Worm (Caenorhabditis elegans) whole organism, L1 larva: ENCODE measurements around the gene Y54G2A.16.

ENCODE experiments used
- C04F5.9 ChIP-seq: sonication (generic microtip); optimal IDR thresholded peaks from 2 replicates; lab custom pipeline; 2016; ENCODE audit warnings: missing genetic modification characterization, missing compliant biosample characterization
- C16A3.4 ChIP-seq: fragments of 150-350 bp; optimal IDR thresholded peaks from 2 replicates; lab custom pipeline; 2014; ENCODE audit warnings: missing biosample characterization, missing genetic modification characterization
- F16B12.6 ChIP-seq: fragments of 150-350 bp; optimal IDR thresholded peaks from 2 replicates; lab custom pipeline; 2014; ENCODE audit warnings: missing biosample characterization, missing genetic modification characterization
- Y116A8C.19 ChIP-seq: sonication (generic microtip); optimal IDR thresholded peaks from 2 replicates; lab custom pipeline; 2016; ENCODE audit warnings: missing compliant biosample characterization, missing genetic modification characterization, borderline replicate concordance
- aly-2 ChIP-seq: fragments of 150-350 bp; optimal IDR thresholded peaks from 2 replicates; lab custom pipeline; 2014; ENCODE audit warnings: missing biosample characterization, missing genetic modification characterization
- blmp-1 ChIP-seq: fragments of 150-350 bp; optimal IDR thresholded peaks from 2 replicates; lab custom pipeline; 2014; ENCODE audit warnings: missing biosample characterization, missing genetic modification characterization
- ceh-88 ChIP-seq: fragments of 200-800 bp; sonication (Bioruptor generic); IDR thresholded peaks from 2 replicates; pipeline ENCODE4 v1.3.6; 2022; ENCODE audit warnings: missing genetic modification characterization, missing compliant biosample characterization
- dpl-1 ChIP-seq, 3 experiments: fragments of 150-350 bp in 2 of 3; sonication (generic microtip) in 1 of 3; optimal IDR thresholded peaks; 2 replicates each; lab custom pipeline; 2014 to 2017; ENCODE audit warnings: missing biosample characterization in 3 of 3, missing genetic modification characterization in 3 of 3, missing genetic modification reagents in 3 of 3
- dsc-1 ChIP-seq: sonication (generic microtip); optimal IDR thresholded peaks from 2 replicates; lab custom pipeline; 2016; ENCODE audit warnings: mild to moderate bottlenecking, missing genetic modification characterization, missing compliant biosample characterization
- efl-1 ChIP-seq, 4 experiments: fragments of 150-350 bp; optimal IDR thresholded peaks in 3 of 4; peaks in 1 of 4; 1 replicate in 1 of 4; 2 replicates in 3 of 4; lab custom pipeline; 2014; ENCODE audit warnings: missing biosample characterization in 2 of 4, missing genetic modification characterization in 2 of 4, missing genetic modification reagents in 2 of 4
- egl-13 ChIP-seq: sonication (generic microtip); optimal IDR thresholded peaks from 2 replicates; lab custom pipeline; 2016; ENCODE audit warnings: missing genotype, missing genetic modification reagents, missing genetic modification characterization, missing compliant biosample characterization
- fkh-8 ChIP-seq: sonication (generic microtip); optimal IDR thresholded peaks from 2 replicates; lab custom pipeline; 2016; ENCODE audit warnings: mild to moderate bottlenecking, missing genetic modification characterization, missing compliant biosample characterization
- grh-1 ChIP-seq: fragments of 200-800 bp; sonication (Bioruptor generic); IDR thresholded peaks from 2 replicates; pipeline ENCODE4 v1.3.6; 2022; ENCODE audit warnings: missing genetic modification reagents, missing genetic modification characterization, missing compliant biosample characterization
- isw-1 ChIP-seq: fragments of 200-800 bp; sonication (Bioruptor generic); IDR thresholded peaks from 2 replicates; pipeline ENCODE4 v1.3.6; 2022; ENCODE audit warnings: missing genetic modification characterization, missing compliant biosample characterization
- lin-14 ChIP-seq: fragments of 200-800 bp; sonication (Bioruptor generic); optimal IDR thresholded peaks from 2 replicates; lab custom pipeline; 2018; ENCODE audit warnings: mild to moderate bottlenecking, missing genetic modification characterization, moderate library complexity, missing compliant biosample characterization
- lin-35 ChIP-seq, 2 experiments: fragments of 150-350 bp; optimal IDR thresholded peaks; 2 replicates each; lab custom pipeline; 2014; ENCODE audit warnings: missing biosample characterization in 2 of 2, missing genetic modification characterization in 2 of 2, missing genetic modification reagents in 2 of 2
- lir-3 ChIP-seq: sonication (generic microtip); optimal IDR thresholded peaks from 2 replicates; lab custom pipeline; 2016; ENCODE audit warnings: mild to moderate bottlenecking, missing genetic modification characterization, moderate library complexity, missing compliant biosample characterization; ENCODE audit not compliant: poor library complexity
- lsy-2 ChIP-seq, 2 experiments: fragments of 150-350 bp; optimal IDR thresholded peaks; 2 replicates each; lab custom pipeline; 2014; ENCODE audit warnings: missing biosample characterization in 2 of 2, missing genetic modification characterization in 2 of 2
- mab-9 ChIP-seq: fragments of 200-800 bp; sonication (Bioruptor generic); IDR thresholded peaks from 2 replicates; pipeline ENCODE4 v1.3.6; 2022; ENCODE audit warnings: missing genetic modification reagents, missing genetic modification characterization, missing compliant biosample characterization
- nhr-19 ChIP-seq: fragments of 200-800 bp; sonication (Bioruptor generic); conservative IDR thresholded peaks from 2 replicates; pipeline ENCODE4 v1.3.6; 2022; ENCODE audit warnings: missing genetic modification characterization, missing compliant biosample characterization
- nhr-20 ChIP-seq: sonication (generic microtip); optimal IDR thresholded peaks from 2 replicates; lab custom pipeline; 2016; ENCODE audit warnings: mild to moderate bottlenecking, missing genetic modification characterization, missing compliant biosample characterization
- nhr-237 ChIP-seq: fragments of 150-350 bp; optimal IDR thresholded peaks from 2 replicates; lab custom pipeline; 2014; ENCODE audit warnings: missing biosample characterization, missing genetic modification characterization
- nhr-47 ChIP-seq: sonication (generic microtip); optimal IDR thresholded peaks from 2 replicates; lab custom pipeline; 2016; ENCODE audit warnings: mild to moderate bottlenecking, missing genetic modification characterization, moderate library complexity, missing compliant biosample characterization
- nhr-71 ChIP-seq: sonication (generic microtip); optimal IDR thresholded peaks from 2 replicates; lab custom pipeline; 2016; ENCODE audit warnings: mild to moderate bottlenecking, missing genetic modification characterization, moderate library complexity, missing compliant biosample characterization
- nhr-85 ChIP-seq: sonication (generic microtip); peaks from one replicate; lab custom pipeline; 2016; ENCODE audit warnings: missing genetic modification characterization, inconsistent platforms, missing compliant biosample characterization
- nhr-90 ChIP-seq: sonication (generic microtip); optimal IDR thresholded peaks from 2 replicates; lab custom pipeline; 2016; ENCODE audit warnings: mild to moderate bottlenecking, missing genetic modification characterization, missing compliant biosample characterization; ENCODE audit not compliant: poor library complexity
- pqm-1 ChIP-seq: sonication (generic microtip); optimal IDR thresholded peaks from 3 replicates; lab custom pipeline; 2017; ENCODE audit warnings: missing biosample characterization, missing genetic modification characterization
- rnt-1 ChIP-seq: sonication (generic microtip); optimal IDR thresholded peaks from 2 replicates; lab custom pipeline; 2016; ENCODE audit warnings: mild to moderate bottlenecking, missing genetic modification characterization, moderate library complexity, missing compliant biosample characterization
- skn-1 ChIP-seq: fragments of 150-350 bp; optimal IDR thresholded peaks from 2 replicates; lab custom pipeline; 2014; ENCODE audit warnings: missing biosample characterization, missing genetic modification characterization
- snu-23 ChIP-seq: sonication (generic microtip); optimal IDR thresholded peaks from 2 replicates; lab custom pipeline; 2016; ENCODE audit warnings: missing genetic modification characterization, missing compliant biosample characterization
- swsn-7 ChIP-seq: sonication (generic microtip); optimal IDR thresholded peaks from 2 replicates; lab custom pipeline; 2016; ENCODE audit warnings: missing genetic modification characterization, missing compliant biosample characterization
- tbx-2 ChIP-seq: sonication (generic microtip); optimal IDR thresholded peaks from 2 replicates; lab custom pipeline; 2016; ENCODE audit warnings: missing genetic modification characterization, missing compliant biosample characterization
- unc-86 ChIP-seq: sonication (generic microtip); optimal IDR thresholded peaks from 2 replicates; lab custom pipeline; 2016; ENCODE audit warnings: missing genetic modification characterization, missing compliant biosample characterization
- xbp-1 ChIP-seq: sonication (generic microtip); optimal IDR thresholded peaks from 2 replicates; lab custom pipeline; 2016; ENCODE audit warnings: missing genetic modification characterization, missing compliant biosample characterization

Gene Y54G2A.16

ce11 chrIV:2864743-2865142 is at the start of gene Y54G2A.16:
TSS of gene Y54G2A.16 (minus strand) at chrIV:2864843.
- TF ChIP-seq lir-3 (tag; lab: Kevin White, UChicago) = no peak
- no peak for TF ChIP-seq nhr-85 (tag; lab: Kevin White, UChicago)
- TF ChIP-seq nhr-237 (tag; lab: Kevin White, UChicago) = no peak
- no peak for TF ChIP-seq skn-1 (tag; lab: Kevin White, UChicago)
- TF ChIP-seq fkh-8 (tag; lab: Kevin White, UChicago) = no peak
- no peak for TF ChIP-seq blmp-1 (tag; lab: Kevin White, UChicago)
- no peak for TF ChIP-seq C04F5.9 (tag; lab: Kevin White, UChicago)
- no peak for TF ChIP-seq mab-9 (GFP tag; lab: Robert Waterston, UW)
- TF ChIP-seq egl-13 (tag; lab: Kevin White, UChicago) = no peak
- TF ChIP-seq xbp-1 (tag; lab: Kevin White, UChicago) = no peak
- TF ChIP-seq C16A3.4 = no peak
- no peak for TF ChIP-seq nhr-20 (tag; lab: Kevin White, UChicago)
- no peak for TF ChIP-seq Y116A8C.19 (tag; lab: Kevin White, UChicago)
- TF ChIP-seq ceh-88 (GFP tag; lab: Robert Waterston, UW) = no peak
- TF ChIP-seq pqm-1 (tag; lab: Kevin White, UChicago) = no peak

- TF ChIP-seq efl-1 (optimal IDR thresholded peaks at IDR 0.05; lab: Kevin White, UChicago) = peak in 1 of 2 experiments; percentile 72
- peak; percentile 79 to 98 for TF ChIP-seq efl-1 (GFP tag; optimal IDR thresholded peaks at IDR 0.05 in 1 of 2; lab: Kevin White, UChicago)
- TF ChIP-seq dpl-1 (GFP tag; optimal IDR thresholded peaks at IDR 0.05; lab: Kevin White, UChicago) = peak; percentile 38 to 70 (median 69)
- TF ChIP-seq lin-35 (GFP tag; optimal IDR thresholded peaks at IDR 0.05; lab: Kevin White, UChicago) = peak; percentile 20 to 77
These were observed 37.3 kb upstream of the Y54G2A.16 start for ce11 chrIV:2901973-2902372.

DNA sequence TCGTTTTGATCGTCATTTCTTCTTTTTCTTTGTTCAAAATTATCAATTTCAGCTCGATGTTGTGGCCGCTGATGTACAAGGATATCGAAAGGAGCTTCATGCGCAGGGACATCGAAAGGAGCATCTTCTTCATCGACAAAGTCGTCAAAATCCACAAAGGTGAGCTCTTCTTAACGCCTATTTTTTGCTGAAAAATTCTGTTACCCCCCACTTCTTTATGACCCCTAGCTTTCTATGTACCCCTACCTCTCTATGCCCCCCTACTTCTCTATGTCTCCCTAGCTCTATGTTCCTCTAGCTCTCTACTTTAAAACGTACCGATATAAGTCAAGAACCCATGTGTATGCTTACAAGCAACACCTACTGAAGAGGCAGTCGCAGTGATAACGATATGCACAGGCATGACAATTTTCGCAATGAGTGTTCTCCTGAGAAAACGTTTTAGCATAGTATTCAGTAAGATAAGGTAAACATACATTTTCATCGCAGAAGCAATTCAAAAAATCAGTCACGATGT is 33.1 kb upstream of the Y54G2A.16 start, which contains the start of gene Y54G2A.36:
TSS of gene Y54G2A.36 (plus strand) at position 51 of the 517 bp plus-strand sequence.
- TF ChIP-seq efl-1 (optimal IDR thresholded peaks at IDR 0.05; lab: Kevin White, UChicago) = no peak
- peak in 1 of 2 experiments; percentile 21 for TF ChIP-seq efl-1 (GFP tag; optimal IDR thresholded peaks at IDR 0.05 in 1 of 2; lab: Kevin White, UChicago)
- TF ChIP-seq aly-2 (tag; lab: Kevin White, UChicago) = no peak
- no peak for TF ChIP-seq nhr-71 (tag; lab: Kevin White, UChicago)

DNA sequence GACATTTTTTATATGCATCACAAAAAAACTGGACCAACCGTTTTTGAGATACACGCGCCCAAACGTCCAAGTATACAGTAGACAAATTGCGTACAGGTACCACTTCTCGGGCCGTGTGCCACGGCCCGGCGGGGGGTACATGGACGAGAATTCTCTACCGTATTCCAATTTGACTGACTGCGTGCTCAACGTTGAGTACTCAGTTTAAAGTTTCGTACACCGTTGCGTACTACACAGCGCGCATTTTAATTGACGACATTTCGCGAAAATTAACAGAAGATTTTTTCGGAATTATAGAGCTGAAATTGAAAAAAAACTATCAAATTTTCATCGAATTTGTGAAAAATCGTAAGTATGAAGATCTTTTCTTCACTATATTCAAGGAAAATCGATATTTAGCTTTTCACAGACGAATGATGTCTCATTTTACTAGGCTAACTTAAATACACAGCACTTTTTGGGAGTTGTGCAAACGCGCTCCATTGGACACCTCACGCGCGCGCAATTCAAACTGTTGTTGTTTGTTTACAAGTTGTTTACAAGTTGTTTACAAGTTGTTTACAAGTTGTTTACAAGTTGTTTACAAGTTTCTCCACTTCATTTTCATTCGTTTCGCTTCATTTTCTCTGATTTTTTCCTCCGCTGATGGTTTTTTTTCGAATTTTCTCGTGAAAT is 31.5 kb upstream of the Y54G2A.16 start:
- TF ChIP-seq rnt-1 (tag; lab: Kevin White, UChicago) (peak; percentile 48), grh-1 (peak; percentile 69), mab-9 (GFP tag; lab: Robert Waterston, UW) (0 out of 2 replicates have a peak, but pooled peaks have one; percentile 45), nhr-47 (tag; lab: Kevin White, UChicago) (peak; percentile 75), nhr-90 (peak; percentile 15), lin-35 (GFP tag; optimal IDR thresholded peaks at IDR 0.05; lab: Kevin White, UChicago) (peak in 1 of 2 experiments; percentile 5), egl-13 (tag; lab: Kevin White, UChicago) (peak; percentile 3), efl-1 (optimal IDR thresholded peaks at IDR 0.05; lab: Kevin White, UChicago) (peak; percentile 49 to 68), efl-1 (GFP tag; optimal IDR thresholded peaks at IDR 0.05 in 1 of 2; lab: Kevin White, UChicago) (peak; percentile 69 to 94), swsn-7 (peak; percentile 34), F16B12.6 (tag; lab: Kevin White, UChicago) (peak; percentile 14), isw-1 (GFP tag; lab: Robert Waterston, UW) (peak; percentile 30), tbx-2 (tag; lab: Kevin White, UChicago) (peak; percentile 34), ceh-88 (GFP tag; lab: Robert Waterston, UW) (peak; percentile 70), dsc-1 (tag; lab: Kevin White, UChicago) (peak; percentile 32), unc-86 (tag; lab: Kevin White, UChicago) (peak; percentile 29), snu-23 (GFP tag; lab: Kevin White, UChicago) (peak; percentile 19), nhr-19 (peak; percentile 77), lin-14 (GFP tag; lab: Kevin White, UChicago) (peak; percentile 40), nhr-71 (tag; lab: Kevin White, UChicago) (peak; percentile 64), dpl-1 (GFP tag; optimal IDR thresholded peaks at IDR 0.05; lab: Kevin White, UChicago) (peak in 1 of 3 experiments; percentile 65), xbp-1 (tag; lab: Kevin White, UChicago) (peak; percentile 58), lsy-2 (tag; optimal IDR thresholded peaks at IDR 0.05; lab: Kevin White, UChicago) (peak; percentile 55 to 56), nhr-85 (tag; lab: Kevin White, UChicago) (peak; percentile 65)
